Worm (Caenorhabditis elegans) whole organism, L1 larva: Measurements from ENCODE around the gene F40H3.2.

ENCODE experiments used
- C04F5.9 ChIP-seq: sonication (generic microtip); optimal IDR thresholded peaks from 2 replicates; lab custom pipeline; 2016; ENCODE audit warnings: missing genetic modification characterization, missing compliant biosample characterization
- aha-1 ChIP-seq: fragments of 150-350 bp; optimal IDR thresholded peaks from 2 replicates; lab custom pipeline; 2014; ENCODE audit warnings: missing biosample characterization, missing genetic modification characterization
- aly-2 ChIP-seq: fragments of 150-350 bp; optimal IDR thresholded peaks from 2 replicates; lab custom pipeline; 2014; ENCODE audit warnings: missing biosample characterization, missing genetic modification characterization
- ceh-63 ChIP-seq: fragments of 200-800 bp; sonication (Bioruptor generic); optimal IDR thresholded peaks from 2 replicates; lab custom pipeline; 2018; ENCODE audit warnings: mild to moderate bottlenecking, missing genetic modification characterization, missing compliant biosample characterization
- efl-1 ChIP-seq, 4 experiments: fragments of 150-350 bp; optimal IDR thresholded peaks in 3 of 4; peaks in 1 of 4; 1 replicate in 1 of 4; 2 replicates in 3 of 4; lab custom pipeline; 2014; ENCODE audit warnings: missing biosample characterization in 2 of 4, missing genetic modification characterization in 2 of 4, missing genetic modification reagents in 2 of 4
- egl-13 ChIP-seq: sonication (generic microtip); optimal IDR thresholded peaks from 2 replicates; lab custom pipeline; 2016; ENCODE audit warnings: missing genotype, missing genetic modification reagents, missing genetic modification characterization, missing compliant biosample characterization
- jun-1 ChIP-seq: fragments of 150-350 bp; optimal IDR thresholded peaks from 2 replicates; lab custom pipeline; 2014; ENCODE audit warnings: missing biosample characterization, missing genetic modification reagents, missing genetic modification characterization
- lin-15B ChIP-seq: fragments of 150-350 bp; sonication (generic microtip); optimal IDR thresholded peaks from 3 replicates; lab custom pipeline; 2014; ENCODE audit warnings: missing biosample characterization, missing genetic modification characterization
- nhr-11 ChIP-seq: fragments of 150-350 bp; optimal IDR thresholded peaks from 2 replicates; lab custom pipeline; 2014; ENCODE audit warnings: missing biosample characterization, missing genetic modification characterization
- snpc-4 ChIP-seq: fragments of 150-350 bp; optimal IDR thresholded peaks from 2 replicates; lab custom pipeline; 2014; ENCODE audit warnings: missing biosample characterization, missing genetic modification characterization
- unc-86 ChIP-seq: sonication (generic microtip); optimal IDR thresholded peaks from 2 replicates; lab custom pipeline; 2016; ENCODE audit warnings: missing genetic modification characterization, missing compliant biosample characterization
- ztf-11 ChIP-seq, 2 experiments: sonication (generic microtip); optimal IDR thresholded peaks; 2 replicates each; lab custom pipeline; 2016 to 2017; ENCODE audit warnings: missing genetic modification characterization in 2 of 2, missing biosample characterization in 1 of 2, missing compliant biosample characterization in 1 of 2

- no peak for TF ChIP-seq snpc-4 (tag; lab: Kevin White, UChicago)
- no peak for TF ChIP-seq nhr-11 (tag; lab: Kevin White, UChicago)
- TF ChIP-seq aly-2 (tag; lab: Kevin White, UChicago) = no peak
- TF ChIP-seq egl-13 = no peak
- TF ChIP-seq jun-1 = no peak
- no peak for TF ChIP-seq C04F5.9 (tag; lab: Kevin White, UChicago)
- TF ChIP-seq ztf-11 (tag; optimal IDR thresholded peaks at IDR 0.05; lab: Kevin White, UChicago) = no peak
- no peak for TF ChIP-seq efl-1 (optimal IDR thresholded peaks at IDR 0.05; lab: Kevin White, UChicago)
- no peak for TF ChIP-seq efl-1 (GFP tag; optimal IDR thresholded peaks at IDR 0.05 in 1 of 2; lab: Kevin White, UChicago)
- no peak for TF ChIP-seq unc-86 (tag; lab: Kevin White, UChicago)
- TF ChIP-seq ceh-63 (GFP tag; lab: Kevin White, UChicago) = no peak
- no peak for TF ChIP-seq lin-15B
- no peak for TF ChIP-seq aha-1 (tag; lab: Kevin White, UChicago)
Observed at ce11 chrII:6138138-6138537, 35.3 kb upstream of the F40H3.2 start.
